Fruit fly (Drosophila melanogaster) whole organism, embryonic: Measurements from ENCODE around the gene Dh44.

Experiments
- Ada2b ChIP-seq: fragments of 200-800 bp; sonication (Bioruptor generic); IDR thresholded peaks from 2 replicates; pipeline ENCODE4 v1.3.6; 2022; ENCODE audit warnings: missing biosample characterization, missing genetic modification characterization
- Atf6 ChIP-seq: fragments of 200-800 bp; sonication (Bioruptor generic); IDR thresholded peaks from 2 replicates; pipeline ENCODE4 v1.3.6; 2022; ENCODE audit warnings: missing biosample characterization, missing genetic modification characterization
- CG11695 ChIP-seq: fragments of 200-800 bp; sonication (Bioruptor generic); IDR thresholded peaks from 3 replicates; pipeline ENCODE4 v1.3.6; 2022; ENCODE audit warnings: missing biosample characterization, missing genetic modification characterization
- CG13296 ChIP-seq: fragments of 200-800 bp; sonication (Bioruptor generic); optimal IDR thresholded peaks from 3 replicates; lab custom pipeline; 2018; ENCODE audit warnings: missing biosample characterization, mild to moderate bottlenecking, missing genetic modification characterization
- CG14014 ChIP-seq: fragments of 200-800 bp; sonication (Bioruptor generic); IDR thresholded peaks from 2 replicates; pipeline ENCODE4 v1.3.6; 2022; ENCODE audit warnings: missing biosample characterization, missing genetic modification characterization
- CG14965 ChIP-seq: fragments of 200-800 bp; sonication (Bioruptor generic); optimal IDR thresholded peaks from 2 replicates; lab custom pipeline; 2016; ENCODE audit warnings: missing biosample characterization, missing genetic modification characterization, borderline replicate concordance
- CG15514 ChIP-seq: fragments of 200-800 bp; sonication (Bioruptor generic); optimal IDR thresholded peaks from 3 replicates; lab custom pipeline; 2017; ENCODE audit warnings: missing biosample characterization, missing genetic modification characterization, mild to moderate bottlenecking, moderate library complexity, missing genetic modification reagents
- CG1602 ChIP-seq: fragments of 200-800 bp; sonication (Bioruptor generic); optimal IDR thresholded peaks from 3 replicates; lab custom pipeline; 2016; ENCODE audit warnings: missing biosample characterization, missing genetic modification characterization
- CG16779 ChIP-seq: fragments of 200-800 bp; sonication (Bioruptor generic); IDR thresholded peaks from 2 replicates; pipeline ENCODE4 v1.3.6; 2022; ENCODE audit warnings: missing biosample characterization, missing genetic modification characterization
- CG16813 ChIP-seq: fragments of 200-800 bp; sonication (Bioruptor generic); IDR thresholded peaks from 3 replicates; pipeline ENCODE4 v1.3.6; 2022; ENCODE audit warnings: missing biosample characterization, missing genetic modification characterization; ENCODE audit not compliant: partially characterized antibody
- CG17912 ChIP-seq: fragments of 200-800 bp; sonication (Bioruptor generic); optimal IDR thresholded peaks from 2 replicates; lab custom pipeline; 2018; ENCODE audit warnings: missing biosample characterization, mild to moderate bottlenecking, missing genetic modification characterization
- CG2202 ChIP-seq: fragments of 200-800 bp; sonication (Bioruptor generic); optimal IDR thresholded peaks from 2 replicates; lab custom pipeline; 2018; ENCODE audit warnings: missing biosample characterization, mild to moderate bottlenecking, missing genetic modification characterization
- CG4282 ChIP-seq: fragments of 200-800 bp; sonication (Bioruptor generic); optimal IDR thresholded peaks from 2 replicates; lab custom pipeline; 2016; ENCODE audit warnings: missing biosample characterization, missing genetic modification characterization
- CG5953 ChIP-seq: fragments of 200-800 bp; sonication (Bioruptor generic); IDR thresholded peaks from 2 replicates; pipeline ENCODE4 v1.3.6; 2022; ENCODE audit warnings: missing biosample characterization, missing genetic modification characterization
- CG6683 ChIP-seq: fragments of 200-800 bp; sonication (Bioruptor generic); optimal IDR thresholded peaks from 2 replicates; lab custom pipeline; 2017; ENCODE audit warnings: missing biosample characterization, mild to moderate bottlenecking, missing genetic modification characterization, missing genetic modification reagents
- CG7745 ChIP-seq: fragments of 200-800 bp; sonication (Bioruptor generic); optimal IDR thresholded peaks from 2 replicates; lab custom pipeline; 2018; ENCODE audit warnings: missing biosample characterization, mild to moderate bottlenecking, missing genetic modification characterization, moderate library complexity
- CG8281 ChIP-seq: fragments of 200-800 bp; sonication (Bioruptor generic); optimal IDR thresholded peaks from 2 replicates; lab custom pipeline; 2018; ENCODE audit warnings: missing biosample characterization, mild to moderate bottlenecking, missing genetic modification characterization, moderate library complexity
- CG9727 ChIP-seq: fragments of 200-800 bp; sonication (Bioruptor generic); optimal IDR thresholded peaks from 3 replicates; lab custom pipeline; 2017; ENCODE audit warnings: missing biosample characterization, mild to moderate bottlenecking, missing genetic modification characterization
- Deaf1 ChIP-seq: fragments of 200-800 bp; optimal IDR thresholded peaks from 3 replicates; lab custom pipeline; 2019; ENCODE audit warnings: missing biosample characterization, mild to moderate bottlenecking, missing genetic modification characterization, moderate library complexity
- Dip3 ChIP-seq: fragments of 200-800 bp; sonication (Bioruptor generic); optimal IDR thresholded peaks from 3 replicates; lab custom pipeline; 2016; ENCODE audit warnings: missing biosample characterization, missing genetic modification characterization
- Doc2 ChIP-seq: fragments of 200-800 bp; sonication (Bioruptor generic); IDR thresholded peaks from 2 replicates; pipeline ENCODE4 v1.3.6; 2022; ENCODE audit warnings: missing biosample characterization, missing genetic modification characterization
- E2f1 ChIP-seq: fragments of 200-800 bp; sonication (Bioruptor generic); IDR thresholded peaks from 2 replicates; pipeline ENCODE4 v1.3.6; 2022; ENCODE audit warnings: missing biosample characterization, missing genetic modification characterization
- Hr51 ChIP-seq, 2 experiments: fragments of 200-800 bp; sonication (Bioruptor generic); optimal IDR thresholded peaks; 2 replicates in 1 of 2; 3 replicates in 1 of 2; lab custom pipeline; 2016 to 2018; ENCODE audit warnings: missing biosample characterization in 2 of 2, missing genetic modification characterization in 2 of 2, mild to moderate bottlenecking in 1 of 2, moderate library complexity in 1 of 2
- PHDP ChIP-seq: fragments of 200-800 bp; sonication (Bioruptor generic); optimal IDR thresholded peaks from 3 replicates; lab custom pipeline; 2018; ENCODE audit warnings: missing biosample characterization, mild to moderate bottlenecking, missing genetic modification characterization, moderate library complexity
- Rx ChIP-seq: fragments of 200-800 bp; sonication (Bioruptor generic); IDR thresholded peaks from 2 replicates; pipeline ENCODE4 v1.3.6; 2022; ENCODE audit warnings: missing biosample characterization, missing genetic modification characterization
- Sox100B ChIP-seq: fragments of 200-800 bp; sonication (Bioruptor generic); optimal IDR thresholded peaks from 3 replicates; lab custom pipeline; 2018; ENCODE audit warnings: missing biosample characterization, mild to moderate bottlenecking, missing genetic modification characterization
- ato ChIP-seq: fragments of 200-800 bp; sonication (Bioruptor generic); IDR thresholded peaks from 2 replicates; pipeline ENCODE4 v1.3.6; 2022; ENCODE audit warnings: missing biosample characterization, missing genetic modification characterization; ENCODE audit not compliant: partially characterized antibody
- bab2 ChIP-seq: fragments of 200-800 bp; sonication (Bioruptor generic); optimal IDR thresholded peaks from 2 replicates; lab custom pipeline; 2016; ENCODE audit warnings: missing biosample characterization, missing genetic modification characterization
- br ChIP-seq: fragments of >200 bp; optimal IDR thresholded peaks from 2 replicates; lab custom pipeline; 2017
- btn ChIP-seq: fragments of 200-800 bp; sonication (Bioruptor generic); optimal IDR thresholded peaks from 2 replicates; lab custom pipeline; 2016; ENCODE audit warnings: missing biosample characterization, missing genetic modification characterization
- cad ChIP-seq: fragments of >200 bp; optimal IDR thresholded peaks from 2 replicates; lab custom pipeline; 2017; ENCODE audit warnings: missing biosample characterization, missing genetic modification characterization
- chif ChIP-seq, 2 experiments: fragments of 200-800 bp; sonication (Bioruptor generic); optimal IDR thresholded peaks; 3 replicates each; lab custom pipeline; 2016; ENCODE audit warnings: missing biosample characterization in 2 of 2, missing genetic modification characterization in 2 of 2
- chinmo ChIP-seq: fragments of 200-800 bp; sonication (Bioruptor generic); IDR thresholded peaks from 4 replicates; pipeline ENCODE4 v1.3.6; 2022; ENCODE audit warnings: missing biosample characterization, missing genetic modification characterization; ENCODE audit not compliant: partially characterized antibody
- chn ChIP-seq: fragments of 200-800 bp; sonication (Bioruptor generic); optimal IDR thresholded peaks from 2 replicates; lab custom pipeline; 2016; ENCODE audit warnings: missing biosample characterization, missing genetic modification characterization
- esg ChIP-seq: fragments of 200-800 bp; sonication (Bioruptor generic); conservative IDR thresholded peaks from 2 replicates; pipeline ENCODE4 v1.3.6; 2022; ENCODE audit warnings: missing biosample characterization, missing genetic modification characterization
- ewg ChIP-seq: fragments of 200-800 bp; sonication (Bioruptor generic); optimal IDR thresholded peaks from 3 replicates; lab custom pipeline; 2017; ENCODE audit warnings: mild to moderate bottlenecking, missing biosample characterization, missing genetic modification reagents, missing genetic modification characterization
- fd102C ChIP-seq: fragments of 200-800 bp; sonication (Bioruptor generic); optimal IDR thresholded peaks from 2 replicates; lab custom pipeline; 2018; ENCODE audit warnings: missing biosample characterization, mild to moderate bottlenecking, missing genetic modification characterization, moderate library complexity
- gro ChIP-seq: fragments of 200-800 bp; sonication (Bioruptor generic); optimal IDR thresholded peaks from 2 replicates; lab custom pipeline; 2016; ENCODE audit warnings: missing biosample characterization, missing genetic modification characterization
- gt ChIP-seq: fragments of 200-800 bp; sonication (Bioruptor generic); IDR thresholded peaks from 2 replicates; pipeline ENCODE4 v1.3.6; 2022; ENCODE audit warnings: missing biosample characterization, missing genetic modification characterization
- mld ChIP-seq: fragments of 200-800 bp; sonication (Bioruptor generic); IDR thresholded peaks from 3 replicates; pipeline ENCODE4 v1.3.6; 2022; ENCODE audit warnings: missing biosample characterization, missing genetic modification characterization; ENCODE audit not compliant: partially characterized antibody
- nerfin-1 ChIP-seq: fragments of 200-800 bp; sonication (Bioruptor generic); optimal IDR thresholded peaks from 3 replicates; lab custom pipeline; 2019; ENCODE audit warnings: missing biosample characterization, mild to moderate bottlenecking, missing genetic modification characterization, moderate library complexity
- pan ChIP-seq, 4 experiments: fragments of >200 bp in 3 of 4; fragments of 200-800 bp in 1 of 4; sonication (Bioruptor generic) in 1 of 4; optimal IDR thresholded peaks in 3 of 4; IDR thresholded peaks in 1 of 4; 2 replicates each; pipeline versions ENCODE4 v1.3.6 to Lab custom; 2017 to 2022; ENCODE audit warnings: missing biosample characterization in 2 of 4, missing genetic modification characterization in 2 of 4, mixed read lengths in 1 of 4
- pb ChIP-seq: fragments of 200-800 bp; sonication (Bioruptor generic); optimal IDR thresholded peaks from 3 replicates; lab custom pipeline; 2016; ENCODE audit warnings: missing biosample characterization, missing genetic modification characterization
- prd ChIP-seq, 3 experiments: fragments of >200 bp in 2 of 3; fragments of 200-800 bp in 1 of 3; sonication (Bioruptor generic) in 1 of 3; optimal IDR thresholded peaks in 2 of 3; IDR thresholded peaks in 1 of 3; 2 replicates in 2 of 3; 3 replicates in 1 of 3; pipeline versions ENCODE4 v1.3.6 to Lab custom; 2017 to 2022; ENCODE audit warnings: missing biosample characterization in 1 of 3, missing genetic modification characterization in 1 of 3
- slbo ChIP-seq: fragments of 200-800 bp; sonication (Bioruptor generic); IDR thresholded peaks from 2 replicates; pipeline ENCODE4 v1.3.6; 2022; ENCODE audit warnings: missing biosample characterization, missing genetic modification characterization
- ssp ChIP-seq: fragments of 200-800 bp; sonication (Bioruptor generic); IDR thresholded peaks from 2 replicates; pipeline ENCODE4 v1.3.6; 2022; ENCODE audit warnings: missing biosample characterization, missing genetic modification characterization
- tin ChIP-seq: fragments of 200-800 bp; sonication (Bioruptor generic); optimal IDR thresholded peaks from 3 replicates; lab custom pipeline; 2016; ENCODE audit warnings: missing biosample characterization, missing genetic modification characterization
- usp ChIP-seq: fragments of >200 bp; optimal IDR thresholded peaks from 2 replicates; lab custom pipeline; 2017; ENCODE audit warnings: missing biosample characterization, missing genetic modification characterization
- vnd ChIP-seq: fragments of 200-800 bp; sonication (Bioruptor generic); IDR thresholded peaks from 3 replicates; pipeline ENCODE4 v1.3.6; 2022; ENCODE audit warnings: missing biosample characterization, missing genetic modification characterization; ENCODE audit not compliant: partially characterized antibody
- zfh1 ChIP-seq: fragments of 200-800 bp; sonication (Bioruptor generic); IDR thresholded peaks from 3 replicates; pipeline ENCODE4 v1.3.6; 2022; ENCODE audit warnings: missing biosample characterization, missing genetic modification characterization

Dh44 gene

DNA sequence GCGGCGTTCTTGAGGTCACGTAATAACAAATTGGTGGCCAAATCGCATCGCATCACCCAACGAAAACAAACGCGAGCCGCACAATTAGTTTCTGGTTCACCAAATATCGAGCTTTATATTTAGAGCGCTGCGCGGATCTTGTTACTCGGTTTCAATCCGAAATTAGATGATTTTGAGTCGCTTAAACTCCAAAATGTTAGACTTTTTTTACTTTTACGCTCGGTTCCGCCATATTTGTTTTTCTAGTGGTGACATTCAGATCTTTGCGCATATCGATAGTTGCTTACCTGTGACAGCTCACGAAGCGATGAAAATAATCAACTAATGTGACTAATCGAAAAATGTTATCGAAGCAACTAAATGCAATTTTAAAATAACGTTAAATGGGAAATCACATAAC, 621 bp upstream of the Dh44 start, which contains the start of gene Scm (continued):
- TF ChIP-seq chif (GFP tag; optimal IDR thresholded peaks at IDR 0.05; lab: Kevin White, UChicago) (no peak), CG17912 (GFP tag; lab: Kevin White, UChicago) (no peak), pan (optimal IDR thresholded peaks at IDR 0.05; lab: Kevin White, UChicago) (no peak), pan (GFP tag; optimal IDR thresholded peaks at IDR 0.05 in 1 of 2, IDR thresholded peaks at IDR 0.05 in 1 of 2) (no peak), CG9727 (GFP tag; lab: Kevin White, UChicago) (no peak), CG8281 (tag; lab: Kevin White, UChicago) (no peak), usp (GFP tag; lab: Kevin White, UChicago) (no peak), esg (GFP tag; lab: Robert Waterston, UW) (no peak), CG13296 (GFP tag; lab: Kevin White, UChicago) (no peak), btn (GFP tag; lab: Kevin White, UChicago) (no peak), Rx (GFP tag; lab: Robert Waterston, UW) (no peak), Ada2b (GFP tag; lab: Robert Waterston, UW) (no peak), vnd (peak; percentile 78), CG4282 (GFP tag; lab: Kevin White, UChicago) (no peak), PHDP (tag; lab: Kevin White, UChicago) (peak; percentile 25), cad (GFP tag; lab: Kevin White, UChicago) (no peak), CG16813 (GFP tag; lab: Robert Waterston, UW) (peak; percentile 91), CG11695 (no peak), CG14014 (0 out of 2 replicates have a peak, but pooled peaks have one; percentile 34), CG15514 (GFP tag; lab: Kevin White, UChicago) (peak; percentile 63), Atf6 (GFP tag; lab: Robert Waterston, UW) (no peak), tin (GFP tag; lab: Kevin White, UChicago) (no peak), CG1602 (no peak), zfh1 (GFP tag; lab: Robert Waterston, UW) (no peak), nerfin-1 (tag; lab: Kevin White, UChicago) (peak; percentile 53), prd (optimal IDR thresholded peaks at IDR 0.05; lab: Kevin White, UChicago) (no peak), prd (GFP tag; IDR thresholded peaks at IDR 0.05; lab: Robert Waterston, UW) (no peak), ewg (GFP tag; lab: Kevin White, UChicago) (no peak), ato (GFP tag; lab: Robert Waterston, UW) (peak; percentile 89), fd102C (no peak), ssp (GFP tag; lab: Robert Waterston, UW) (no peak), Dip3 (GFP tag; lab: Kevin White, UChicago) (no peak), CG16779 (GFP tag; lab: Robert Waterston, UW) (no peak), gro (peak; percentile 19), chn (no peak), br (lab: Kevin White, UChicago) (no peak), CG2202 (tag; lab: Kevin White, UChicago) (peak; percentile 2), E2f1 (GFP tag; lab: Robert Waterston, UW) (no peak), Doc2 (GFP tag; lab: Robert Waterston, UW) (no peak), CG6683 (GFP tag; lab: Kevin White, UChicago) (no peak), CG5953 (GFP tag; lab: Robert Waterston, UW) (no peak), CG14965 (no peak), pb (GFP tag; lab: Kevin White, UChicago) (no peak), mld (GFP tag; lab: Robert Waterston, UW) (peak; percentile 51; the same call in 1 of the 3 replicates), slbo (GFP tag; lab: Robert Waterston, UW) (no peak), Hr51 (GFP tag; optimal IDR thresholded peaks at IDR 0.05; lab: Kevin White, UChicago) (no peak), Sox100B (GFP tag; lab: Kevin White, UChicago) (no peak), Deaf1 (tag; lab: Kevin White, UChicago) (peak; percentile 25), chinmo (peak; percentile 78; the same call in 1 of the 4 replicates), gt (GFP tag; lab: Robert Waterston, UW) (no peak), bab2 (GFP tag; lab: Kevin White, UChicago) (no peak), CG7745 (no peak)
